Fruit fly (Drosophila melanogaster) whole organism, embryonic: Measurements from ENCODE around the gene CG10467.
A peak's percentile ranks its signal among the peaks of the same experiment; 100 is the strongest.

Experiments
- ATbp ChIP-seq: fragments of 200-800 bp; sonication (Bioruptor generic); optimal IDR thresholded peaks from 2 replicates; lab custom pipeline; 2017; ENCODE audit warnings: missing biosample characterization, mild to moderate bottlenecking, missing genetic modification characterization, missing genetic modification reagents
- Atf6 ChIP-seq: fragments of 200-800 bp; sonication (Bioruptor generic); IDR thresholded peaks from 2 replicates; pipeline ENCODE4 v1.3.6; 2022; ENCODE audit warnings: missing biosample characterization, missing genetic modification characterization
- Bdp1 ChIP-seq: fragments of 200-800 bp; sonication (Bioruptor generic); optimal IDR thresholded peaks from 3 replicates; lab custom pipeline; 2016; ENCODE audit warnings: missing biosample characterization, missing genetic modification characterization
- CG10147 ChIP-seq: fragments of 200-800 bp; sonication (Bioruptor generic); optimal IDR thresholded peaks from 2 replicates; lab custom pipeline; 2019; ENCODE audit warnings: missing biosample characterization, mild to moderate bottlenecking, missing genetic modification characterization, moderate library complexity
- CG10321 ChIP-seq: fragments of 200-800 bp; sonication (Bioruptor generic); IDR thresholded peaks from 2 replicates; pipeline ENCODE4 v1.3.6; 2022; ENCODE audit warnings: missing biosample characterization, missing genetic modification characterization
- CG11560 ChIP-seq: fragments of 200-800 bp; sonication (Bioruptor generic); IDR thresholded peaks from 3 replicates; pipeline ENCODE4 v1.3.6; 2022; ENCODE audit warnings: missing biosample characterization, missing genetic modification characterization
- CG11695 ChIP-seq: fragments of 200-800 bp; sonication (Bioruptor generic); IDR thresholded peaks from 3 replicates; pipeline ENCODE4 v1.3.6; 2022; ENCODE audit warnings: missing biosample characterization, missing genetic modification characterization
- CG11696 ChIP-seq: fragments of 200-800 bp; sonication (Bioruptor generic); IDR thresholded peaks from 2 replicates; pipeline ENCODE4 v1.3.6; 2022; ENCODE audit warnings: missing biosample characterization, missing genetic modification characterization
- CG15269 ChIP-seq: fragments of 200-800 bp; sonication (Bioruptor generic); optimal IDR thresholded peaks from 2 replicates; lab custom pipeline; 2018; ENCODE audit warnings: missing biosample characterization, mild to moderate bottlenecking, missing genetic modification characterization, moderate library complexity
- CG17328 ChIP-seq: fragments of 200-800 bp; sonication (Bioruptor generic); IDR thresholded peaks from 2 replicates; pipeline ENCODE4 v1.3.6; 2022; ENCODE audit warnings: missing biosample characterization, missing genetic modification characterization
- CG17568 ChIP-seq: fragments of 200-800 bp; sonication (Bioruptor generic); optimal IDR thresholded peaks from 2 replicates; lab custom pipeline; 2018; ENCODE audit warnings: missing biosample characterization, mild to moderate bottlenecking, missing genetic modification characterization, moderate library complexity
- CG17612 ChIP-seq: fragments of 200-800 bp; sonication (Bioruptor generic); IDR thresholded peaks from 2 replicates; pipeline ENCODE4 v1.3.6; 2022; ENCODE audit warnings: missing biosample characterization, missing genetic modification characterization
- CG17802 ChIP-seq: fragments of 200-800 bp; sonication (Bioruptor generic); optimal IDR thresholded peaks from 2 replicates; lab custom pipeline; 2018; ENCODE audit warnings: missing biosample characterization, mild to moderate bottlenecking, missing genetic modification characterization, moderate library complexity
- CG18262 ChIP-seq: fragments of 200-800 bp; optimal IDR thresholded peaks from 3 replicates; lab custom pipeline; 2019; ENCODE audit warnings: missing biosample characterization, mild to moderate bottlenecking, missing genetic modification characterization, moderate library complexity
- CG2199 ChIP-seq: fragments of 200-800 bp; sonication (Bioruptor generic); IDR thresholded peaks from 3 replicates; pipeline ENCODE4 v1.3.6; 2022; ENCODE audit warnings: missing biosample characterization, missing genetic modification characterization
- CG3163 ChIP-seq: fragments of 200-800 bp; sonication (Bioruptor generic); optimal IDR thresholded peaks from 3 replicates; lab custom pipeline; 2016; ENCODE audit warnings: missing biosample characterization, missing genetic modification characterization
- CG6683 ChIP-seq: fragments of 200-800 bp; sonication (Bioruptor generic); optimal IDR thresholded peaks from 2 replicates; lab custom pipeline; 2017; ENCODE audit warnings: missing biosample characterization, mild to moderate bottlenecking, missing genetic modification characterization, missing genetic modification reagents
- Chrac-16 ChIP-seq: fragments of 200-800 bp; sonication (Bioruptor generic); optimal IDR thresholded peaks from 3 replicates; lab custom pipeline; 2016; ENCODE audit warnings: missing biosample characterization, missing genetic modification characterization
- Fer1 ChIP-seq: fragments of 200-800 bp; sonication (Bioruptor generic); optimal IDR thresholded peaks from 2 replicates; lab custom pipeline; 2017; ENCODE audit warnings: missing biosample characterization, mild to moderate bottlenecking, missing genetic modification characterization
- Gsc ChIP-seq: fragments of 200-800 bp; sonication (Bioruptor generic); IDR thresholded peaks from 2 replicates; pipeline ENCODE4 v1.3.6; 2022; ENCODE audit warnings: missing biosample characterization, missing genetic modification characterization
- Rfx ChIP-seq: fragments of 200-800 bp; sonication (Bioruptor generic); IDR thresholded peaks from 2 replicates; pipeline ENCODE4 v1.3.6; 2022; ENCODE audit warnings: missing biosample characterization, missing genetic modification characterization
- Sry-δ ChIP-seq: fragments of 200-800 bp; sonication (Bioruptor generic); optimal IDR thresholded peaks from 2 replicates; lab custom pipeline; 2016; ENCODE audit warnings: missing biosample characterization, missing genetic modification characterization
- Ssrp ChIP-seq: fragments of 200-800 bp; sonication (Bioruptor generic); optimal IDR thresholded peaks from 2 replicates; lab custom pipeline; 2018; ENCODE audit warnings: missing biosample characterization, mild to moderate bottlenecking, missing genetic modification characterization, moderate library complexity
- Trl ChIP-seq, 3 experiments: fragments of >200 bp in 2 of 3; fragments of 200-800 bp in 1 of 3; sonication (Bioruptor generic) in 1 of 3; optimal IDR thresholded peaks; 2 replicates in 1 of 3; 3 replicates in 2 of 3; lab custom pipeline; 2016 to 2017; ENCODE audit warnings: missing biosample characterization in 1 of 3, missing genetic modification characterization in 1 of 3
- Usf ChIP-seq: fragments of 200-800 bp; sonication (Bioruptor generic); optimal IDR thresholded peaks from 2 replicates; lab custom pipeline; 2017; ENCODE audit warnings: missing genotype, missing biosample characterization, missing genetic modification characterization
- Vsx1 ChIP-seq: fragments of 200-800 bp; sonication (Bioruptor generic); optimal IDR thresholded peaks from 2 replicates; lab custom pipeline; 2017; ENCODE audit warnings: missing biosample characterization, mild to moderate bottlenecking, missing genetic modification characterization, missing genetic modification reagents
- Xbp1 ChIP-seq: fragments of 200-800 bp; sonication (Bioruptor generic); optimal IDR thresholded peaks from 3 replicates; lab custom pipeline; 2016; ENCODE audit warnings: missing biosample characterization, mild to moderate bottlenecking, missing genetic modification characterization
- al ChIP-seq: fragments of 200-800 bp; sonication (Bioruptor generic); IDR thresholded peaks from 2 replicates; pipeline ENCODE4 v1.3.6; 2022; ENCODE audit warnings: missing biosample characterization, missing genetic modification characterization
- bsh ChIP-seq, 2 experiments: fragments of 200-800 bp; sonication (Bioruptor generic); optimal IDR thresholded peaks; 2 replicates each; lab custom pipeline; 2017 to 2018; ENCODE audit warnings: mild to moderate bottlenecking in 2 of 2, missing biosample characterization in 2 of 2, missing genetic modification characterization in 2 of 2, moderate library complexity in 1 of 2
- chm ChIP-seq: fragments of 200-800 bp; sonication (Bioruptor generic); IDR thresholded peaks from 2 replicates; pipeline ENCODE4 v1.3.6; 2022; ENCODE audit warnings: missing biosample characterization, missing genetic modification characterization
- dpn ChIP-seq, 2 experiments: fragments of 200-800 bp; sonication (Bioruptor generic); optimal IDR thresholded peaks; 3 replicates each; lab custom pipeline; 2016; ENCODE audit warnings: missing biosample characterization in 2 of 2, missing genetic modification characterization in 2 of 2
- exex ChIP-seq: fragments of 200-800 bp; sonication (Bioruptor generic); optimal IDR thresholded peaks from 4 replicates; lab custom pipeline; 2018; ENCODE audit warnings: missing biosample characterization, mild to moderate bottlenecking, missing genetic modification characterization, moderate library complexity
- fd102C ChIP-seq: fragments of 200-800 bp; sonication (Bioruptor generic); optimal IDR thresholded peaks from 2 replicates; lab custom pipeline; 2018; ENCODE audit warnings: missing biosample characterization, mild to moderate bottlenecking, missing genetic modification characterization, moderate library complexity
- hbn ChIP-seq: fragments of 200-800 bp; sonication (Bioruptor generic); IDR thresholded peaks from 2 replicates; pipeline ENCODE4 v1.3.6; 2022; ENCODE audit warnings: missing biosample characterization, missing genetic modification characterization; ENCODE audit not compliant: partially characterized antibody
- ind ChIP-seq: fragments of 200-800 bp; sonication (Bioruptor generic); optimal IDR thresholded peaks from 3 replicates; lab custom pipeline; 2016; ENCODE audit warnings: missing biosample characterization, missing genetic modification characterization
- insv ChIP-seq, 2 experiments: fragments of 200-800 bp; sonication (Bioruptor generic); optimal IDR thresholded peaks; 3 replicates each; lab custom pipeline; 2016 to 2018; ENCODE audit warnings: missing biosample characterization in 2 of 2, missing genetic modification characterization in 2 of 2
- inv ChIP-seq: fragments of 200-800 bp; sonication (Bioruptor generic); IDR thresholded peaks from 2 replicates; pipeline ENCODE4 v1.3.6; 2022; ENCODE audit warnings: missing biosample characterization, missing genetic modification characterization; ENCODE audit not compliant: partially characterized antibody
- jumu ChIP-seq: fragments of 200-800 bp; sonication (Bioruptor generic); optimal IDR thresholded peaks from 3 replicates; lab custom pipeline; 2016; ENCODE audit warnings: missing biosample characterization, missing genetic modification characterization
- kah ChIP-seq: fragments of 200-800 bp; sonication (Bioruptor generic); optimal IDR thresholded peaks from 2 replicates; lab custom pipeline; 2018; ENCODE audit warnings: missing biosample characterization, mild to moderate bottlenecking, missing genetic modification characterization
- luna ChIP-seq: fragments of 200-800 bp; sonication (Bioruptor generic); optimal IDR thresholded peaks from 2 replicates; lab custom pipeline; 2016; ENCODE audit warnings: missing biosample characterization, missing genetic modification characterization
- odd ChIP-seq: fragments of 200-800 bp; sonication (Bioruptor generic); optimal IDR thresholded peaks from 2 replicates; lab custom pipeline; 2017; ENCODE audit warnings: missing biosample characterization, mild to moderate bottlenecking, missing genetic modification characterization
- org-1 ChIP-seq: fragments of 200-800 bp; sonication (Bioruptor generic); optimal IDR thresholded peaks from 2 replicates; lab custom pipeline; 2017; ENCODE audit warnings: missing biosample characterization, missing genetic modification characterization
- p53 ChIP-seq: fragments of 200-800 bp; sonication (Bioruptor generic); optimal IDR thresholded peaks from 2 replicates; lab custom pipeline; 2016; ENCODE audit warnings: missing biosample characterization, missing genetic modification characterization
- tap ChIP-seq: fragments of 200-800 bp; optimal IDR thresholded peaks from 3 replicates; lab custom pipeline; 2019; ENCODE audit warnings: missing biosample characterization, mild to moderate bottlenecking, missing genetic modification characterization, moderate library complexity
- tna ChIP-seq: fragments of 200-800 bp; sonication (Bioruptor generic); IDR thresholded peaks from 2 replicates; pipeline ENCODE4 v1.3.6; 2022; ENCODE audit warnings: missing biosample characterization, missing genetic modification characterization; ENCODE audit not compliant: partially characterized antibody
- tx ChIP-seq: fragments of 200-800 bp; sonication (Bioruptor generic); optimal IDR thresholded peaks from 2 replicates; lab custom pipeline; 2016; ENCODE audit warnings: missing biosample characterization, missing genetic modification characterization
- wdn ChIP-seq: fragments of 200-800 bp; sonication (Bioruptor generic); IDR thresholded peaks from 2 replicates; pipeline ENCODE4 v1.3.6; 2022; ENCODE audit warnings: missing biosample characterization, missing genetic modification characterization
- zfh2 ChIP-seq: fragments of 200-800 bp; sonication (Bioruptor generic); optimal IDR thresholded peaks from 2 replicates; lab custom pipeline; 2016; ENCODE audit warnings: missing biosample characterization, missing genetic modification characterization

The CG10467 gene

dm6 chr3L:6124616-6125408 lies 30.3 kb upstream of the CG10467 start:
- TF ChIP-seq luna: peak; percentile 81
- TF ChIP-seq CG17612 (GFP tag; lab: Robert Waterston, UW): no peak
- peak; percentile 71 for TF ChIP-seq Atf6 (GFP tag; lab: Robert Waterston, UW)
- peak; percentile 64 for TF ChIP-seq kah (GFP tag; lab: Kevin White, UChicago)
- no peak for TF ChIP-seq CG11560 (tag; lab: Robert Waterston, UW)
- no peak for TF ChIP-seq tx
- TF ChIP-seq zfh2 (GFP tag; lab: Kevin White, UChicago): no peak
- peak; percentile 4 for TF ChIP-seq CG3163 (GFP tag; lab: Kevin White, UChicago)
- peak; percentile 89 for TF ChIP-seq CG17328 (GFP tag; lab: Robert Waterston, UW)
- TF ChIP-seq CG2199 (GFP tag; lab: Robert Waterston, UW): peak; percentile 75; the same call in 2 of the 3 replicates
- TF ChIP-seq CG11695: peak; percentile 81
- peak; percentile 98 for TF ChIP-seq CG17802
- TF ChIP-seq Chrac-16 (GFP tag; lab: Kevin White, UChicago): no peak
- peak; percentile 62 for TF ChIP-seq tap (tag; lab: Kevin White, UChicago)
- TF ChIP-seq Trl (optimal IDR thresholded peaks at IDR 0.05; lab: Kevin White, UChicago): no peak
- peak; percentile 71 for TF ChIP-seq Trl (GFP tag; optimal IDR thresholded peaks at IDR 0.05; lab: Kevin White, UChicago)
- TF ChIP-seq fd102C (GFP tag; lab: Kevin White, UChicago): peak; percentile 82
- peak; percentile 20 for TF ChIP-seq ind
- peak; percentile 79 for TF ChIP-seq CG17568
- peak; percentile 73 for TF ChIP-seq al
- TF ChIP-seq CG10321: peak; percentile 56; the same call in 1 of the 2 replicates
- TF ChIP-seq exex (tag; lab: Kevin White, UChicago): no peak
- TF ChIP-seq chm (GFP tag; lab: Robert Waterston, UW): peak; percentile 94
- peak; percentile 46 for TF ChIP-seq Bdp1
- peak; percentile 64 for TF ChIP-seq CG18262 (tag; lab: Kevin White, UChicago)
- peak; percentile 81 for TF ChIP-seq ATbp (GFP tag; lab: Kevin White, UChicago)
- TF ChIP-seq CG11696 (GFP tag; lab: Robert Waterston, UW): peak; percentile 76
- TF ChIP-seq wdn: peak; percentile 49; the same call in 1 of the 2 replicates
- peak; percentile 63 for TF ChIP-seq CG15269 (tag; lab: Kevin White, UChicago)
- peak; percentile 70 for TF ChIP-seq p53 (GFP tag; lab: Kevin White, UChicago)
- peak; percentile 91 for TF ChIP-seq Rfx (GFP tag; lab: Robert Waterston, UW)
- TF ChIP-seq jumu: no peak
- TF ChIP-seq bsh (GFP tag; optimal IDR thresholded peaks at IDR 0.05; lab: Kevin White, UChicago): peak in 1 of 2 experiments; percentile 62
- peak; percentile 31 for TF ChIP-seq Sry-δ (GFP tag; lab: Kevin White, UChicago)
- TF ChIP-seq insv (GFP tag; optimal IDR thresholded peaks at IDR 0.05; lab: Kevin White, UChicago): peak in 1 of 2 experiments; percentile 47
- TF ChIP-seq org-1 (GFP tag; lab: Kevin White, UChicago): peak; percentile 57
- TF ChIP-seq dpn (GFP tag; optimal IDR thresholded peaks at IDR 0.05; lab: Kevin White, UChicago): peak; percentile 38 to 91
- peak; percentile 82 for TF ChIP-seq Vsx1
- TF ChIP-seq tna: no peak
- TF ChIP-seq Fer1 (GFP tag; lab: Kevin White, UChicago): peak; percentile 89
- TF ChIP-seq Ssrp (tag; lab: Kevin White, UChicago): peak; percentile 13
- TF ChIP-seq hbn (GFP tag; lab: Robert Waterston, UW): no peak
- peak; percentile 60 for TF ChIP-seq Xbp1 (GFP tag; lab: Kevin White, UChicago)
- TF ChIP-seq Usf (GFP tag; lab: Kevin White, UChicago): peak; percentile 6
- TF ChIP-seq CG6683: peak; percentile 61
- no peak for TF ChIP-seq inv (GFP tag; lab: Robert Waterston, UW)
- no peak for TF ChIP-seq Gsc
- peak; percentile 54 for TF ChIP-seq CG10147
- TF ChIP-seq odd (GFP tag; lab: Kevin White, UChicago): peak; percentile 75
